Fruit fly (Drosophila melanogaster) whole organism, wandering third instar larva: ENCODE results near the gene atl.

Source experiments
- Abd-B ChIP-seq: fragments of >200 bp; optimal IDR thresholded peaks from 2 replicates; lab custom pipeline; 2017; ENCODE audit warnings: missing biosample characterization, missing genetic modification characterization
- CG32264 ChIP-seq: fragments of 200-800 bp; sonication (Bioruptor generic); optimal IDR thresholded peaks from 2 replicates; lab custom pipeline; 2016; ENCODE audit warnings: missing biosample characterization, missing genetic modification characterization
- CrebA ChIP-seq: fragments of 200-800 bp; sonication (Bioruptor generic); optimal IDR thresholded peaks from 2 replicates; lab custom pipeline; 2016; ENCODE audit warnings: missing biosample characterization, mild to moderate bottlenecking, missing genetic modification characterization, borderline replicate concordance
- Dif ChIP-seq: fragments of 200-275, 200-300 bp; sonication (Bioruptor generic); optimal IDR thresholded peaks from 2 replicates; lab custom pipeline; 2018; ENCODE audit warnings: missing biosample characterization, missing genetic modification characterization; ENCODE audit not compliant: partially characterized antibody
- GATAd ChIP-seq: sonication (Bioruptor generic); optimal IDR thresholded peaks from 2 replicates; lab custom pipeline; 2016; ENCODE audit warnings: missing biosample characterization, missing genetic modification characterization
- HLH106 ChIP-seq: fragments of 200-800 bp; optimal IDR thresholded peaks from 3 replicates; lab custom pipeline; 2019; ENCODE audit warnings: missing biosample characterization, mild to moderate bottlenecking, missing genetic modification characterization, moderate library complexity
- Hr78 ChIP-seq: fragments of >200 bp; optimal IDR thresholded peaks from 2 replicates; lab custom pipeline; 2017; ENCODE audit warnings: missing biosample characterization, missing genetic modification characterization
- Hr83 ChIP-seq: fragments of 200-300 bp; sonication (Bioruptor generic); optimal IDR thresholded peaks from 2 replicates; lab custom pipeline; 2016; ENCODE audit warnings: missing biosample characterization, mild to moderate bottlenecking, missing genetic modification characterization, moderate library complexity; ENCODE audit not compliant: poor library complexity, severe bottlenecking
- Mio ChIP-seq: sonication (Bioruptor generic); optimal IDR thresholded peaks from 2 replicates; lab custom pipeline; 2016; ENCODE audit warnings: missing biosample characterization, missing genetic modification characterization
- Myc ChIP-seq: fragments of >200 bp; optimal IDR thresholded peaks from 2 replicates; lab custom pipeline; 2017
- N ChIP-seq: fragments of >200 bp; optimal IDR thresholded peaks from 2 replicates; lab custom pipeline; 2018; ENCODE audit warnings: missing biosample characterization, missing external identifiers, missing genetic modification characterization
- OdsH ChIP-seq: fragments of 200-800 bp; sonication (Bioruptor generic); optimal IDR thresholded peaks from 2 replicates; lab custom pipeline; 2016; ENCODE audit warnings: missing biosample characterization, mild to moderate bottlenecking, missing genetic modification characterization
- Rel ChIP-seq, 2 experiments: fragments of 200-800 bp; sonication (Bioruptor generic) in 1 of 2; optimal IDR thresholded peaks; 2 replicates in 1 of 2; 3 replicates in 1 of 2; lab custom pipeline; 2016 to 2019; ENCODE audit warnings: mild to moderate bottlenecking in 2 of 2, missing biosample characterization in 2 of 2, missing genetic modification characterization in 2 of 2, moderate library complexity in 1 of 2
- Sp1 ChIP-seq: fragments of 200-800 bp; sonication (Bioruptor generic); optimal IDR thresholded peaks from 3 replicates; lab custom pipeline; 2019; ENCODE audit warnings: missing biosample characterization, mild to moderate bottlenecking, missing genetic modification characterization, moderate library complexity
- Vsx2 ChIP-seq: fragments of 200-300, 225-300 bp; sonication (Bioruptor generic); optimal IDR thresholded peaks from 2 replicates; lab custom pipeline; 2018; ENCODE audit warnings: missing biosample characterization, missing genetic modification characterization; ENCODE audit not compliant: partially characterized antibody
- br ChIP-seq: fragments of 200-800 bp; sonication (Bioruptor generic); optimal IDR thresholded peaks from 2 replicates; lab custom pipeline; 2016; ENCODE audit warnings: missing biosample characterization, missing genetic modification characterization
- dl ChIP-seq, 2 experiments: fragments of 175-275, 200-275 bp in 1 of 2; fragments of 200-275 bp in 1 of 2; sonication (Bioruptor generic); optimal IDR thresholded peaks; lab custom pipeline; 2018; ENCODE audit warnings: mild to moderate bottlenecking in 2 of 2, missing biosample characterization in 2 of 2, missing genetic modification characterization in 2 of 2, moderate library complexity in 2 of 2; ENCODE audit not compliant: partially characterized antibody in 2 of 2, insufficient read depth in 1 of 2
- ey ChIP-seq: fragments of 200-800 bp; sonication (Bioruptor generic); optimal IDR thresholded peaks from 2 replicates; lab custom pipeline; 2016; ENCODE audit warnings: missing biosample characterization, missing genetic modification characterization
- foxo ChIP-seq, 2 experiments: fragments of 200-800 bp; sonication (Bioruptor generic); optimal IDR thresholded peaks; 2 replicates in 1 of 2; 3 replicates in 1 of 2; lab custom pipeline; 2016 to 2017; ENCODE audit warnings: missing biosample characterization in 2 of 2, missing genetic modification characterization in 2 of 2
- fru ChIP-seq: fragments of 200-800 bp; sonication (Bioruptor generic); optimal IDR thresholded peaks from 3 replicates; lab custom pipeline; 2016; ENCODE audit warnings: missing biosample characterization, mild to moderate bottlenecking, missing genetic modification characterization
- h ChIP-seq: fragments of 200-800 bp; sonication (Bioruptor generic); optimal IDR thresholded peaks from 3 replicates; lab custom pipeline; 2016; ENCODE audit warnings: missing biosample characterization, mild to moderate bottlenecking, missing genetic modification characterization
- jim ChIP-seq: fragments of 175-275, 200-325 bp; sonication (Bioruptor generic); optimal IDR thresholded peaks from 2 replicates; lab custom pipeline; 2016; ENCODE audit warnings: missing biosample characterization, mild to moderate bottlenecking, missing genetic modification characterization
- lola ChIP-seq: fragments of >200 bp; optimal IDR thresholded peaks from 2 replicates; lab custom pipeline; 2017; ENCODE audit warnings: missing biosample characterization, missing genetic modification characterization
- psq ChIP-seq: fragments of 200-800 bp; sonication (Bioruptor generic); optimal IDR thresholded peaks from 3 replicates; lab custom pipeline; 2017; ENCODE audit warnings: missing biosample characterization, mild to moderate bottlenecking, missing genetic modification characterization, moderate library complexity
- rgr ChIP-seq: fragments of 200-800 bp; sonication (Bioruptor generic); optimal IDR thresholded peaks from 3 replicates; lab custom pipeline; 2016; ENCODE audit warnings: missing biosample characterization, mild to moderate bottlenecking, missing genetic modification characterization
- sage ChIP-seq: fragments of 200-800 bp; sonication (Bioruptor generic); optimal IDR thresholded peaks from 2 replicates; lab custom pipeline; 2016; ENCODE audit warnings: missing biosample characterization, mild to moderate bottlenecking, missing genetic modification characterization
- sv ChIP-seq: fragments of 200-800 bp; sonication (Bioruptor generic); optimal IDR thresholded peaks from 3 replicates; lab custom pipeline; 2016; ENCODE audit warnings: missing biosample characterization, missing genetic modification characterization
- usp ChIP-seq: fragments of >200 bp; optimal IDR thresholded peaks from 2 replicates; lab custom pipeline; 2017; ENCODE audit warnings: missing biosample characterization, missing genetic modification characterization
- woc ChIP-seq: sonication (Bioruptor generic); optimal IDR thresholded peaks from 2 replicates; lab custom pipeline; 2016; ENCODE audit warnings: missing biosample characterization, mild to moderate bottlenecking, missing genetic modification characterization

The atl gene

DNA sequence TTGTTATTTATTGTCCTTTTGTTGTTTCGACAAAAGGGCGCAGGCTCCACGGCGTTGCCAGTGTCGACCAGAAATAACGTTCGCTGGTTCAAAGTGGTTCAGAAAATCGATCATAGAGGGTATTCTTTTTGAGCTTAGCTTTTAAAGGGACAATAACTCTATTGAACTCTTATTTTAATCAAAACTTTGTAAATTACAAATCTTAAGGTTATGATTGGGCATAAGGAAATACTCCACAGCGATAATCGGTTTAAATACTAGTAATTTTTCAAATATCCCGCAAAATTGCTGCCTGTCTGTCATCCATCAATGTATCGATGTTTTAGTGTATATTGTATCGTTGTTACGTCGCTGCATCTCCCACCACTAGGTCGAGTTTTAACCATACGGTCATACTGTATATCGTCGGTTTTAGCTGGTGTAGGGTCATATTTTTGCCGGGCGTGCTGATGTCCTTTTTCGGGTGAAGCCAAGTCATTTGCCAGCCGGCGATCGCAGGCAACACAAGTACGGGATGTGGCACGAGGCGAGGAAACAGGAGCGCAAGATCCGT lies 29.4 kb downstream of the atl start, which contains the start of the genes CG31125 and CG6695:
TSS of gene CG31125 (minus strand) at position 51 of the 553 bp plus-strand sequence.
TSS of gene CG6695 (plus strand) at position 391 of the 553 bp plus-strand sequence.
- TF ChIP-seq fru (GFP tag; lab: Kevin White, UChicago) = no peak
- no peak for TF ChIP-seq Abd-B (GFP tag; lab: Kevin White, UChicago)
- no peak for TF ChIP-seq GATAd (GFP tag; lab: Kevin White, UChicago)
- TF ChIP-seq foxo (GFP tag; optimal IDR thresholded peaks at IDR 0.05; lab: Kevin White, UChicago) = no peak
- no peak for TF ChIP-seq Myc (lab: Kevin White, UChicago)
- peak; percentile 50 for TF ChIP-seq ey (GFP tag; lab: Kevin White, UChicago)
- TF ChIP-seq Hr78 (GFP tag; lab: Kevin White, UChicago) = no peak
- TF ChIP-seq usp (GFP tag; lab: Kevin White, UChicago) = no peak
- TF ChIP-seq jim (GFP tag; lab: Kevin White, UChicago) = no peak
- peak; percentile 47 for TF ChIP-seq psq (GFP tag; lab: Kevin White, UChicago)
- peak; percentile 75 for TF ChIP-seq Hr83 (GFP tag; lab: Kevin White, UChicago)
- no peak for TF ChIP-seq Dif (GFP tag; lab: Kevin White, UChicago)
- TF ChIP-seq Mio = no peak
- peak; percentile 61 for TF ChIP-seq HLH106 (tag; lab: Kevin White, UChicago)
- no peak for TF ChIP-seq CG32264 (GFP tag; lab: Kevin White, UChicago)
- peak; percentile 58 for TF ChIP-seq sv (GFP tag; lab: Kevin White, UChicago)
- no peak for TF ChIP-seq CrebA (GFP tag; lab: Kevin White, UChicago)
- peak; percentile 40 for TF ChIP-seq OdsH (GFP tag; lab: Kevin White, UChicago)

dm6 chr3R:24659173-24659846 lies 33.8 kb downstream of the atl start, which contains the start of gene CG31126:
TSS of gene CG31126 (plus strand) at chr3R:24659621.
- no peak for TF ChIP-seq lola (GFP tag; lab: Kevin White, UChicago)
- TF ChIP-seq jim (GFP tag; lab: Kevin White, UChicago) = no peak
- TF ChIP-seq ey (GFP tag; lab: Kevin White, UChicago) = no peak
- no peak for TF ChIP-seq br (GFP tag; lab: Kevin White, UChicago)
- no peak for TF ChIP-seq Vsx2 (GFP tag; lab: Kevin White, UChicago)
- TF ChIP-seq Dif (GFP tag; lab: Kevin White, UChicago) = no peak
- TF ChIP-seq N (GFP tag; lab: Kevin White, UChicago) = no peak
- no peak for TF ChIP-seq Rel (GFP tag; optimal IDR thresholded peaks at IDR 0.05; lab: Kevin White, UChicago)
- TF ChIP-seq Rel (tag; optimal IDR thresholded peaks at IDR 0.05; lab: Kevin White, UChicago) = no peak
- no peak for TF ChIP-seq woc (GFP tag; lab: Kevin White, UChicago)
- no peak for TF ChIP-seq sage (GFP tag; lab: Kevin White, UChicago)
- no peak for TF ChIP-seq HLH106 (tag; lab: Kevin White, UChicago)
- TF ChIP-seq CG32264 (GFP tag; lab: Kevin White, UChicago) = no peak
- TF ChIP-seq dl (GFP tag; optimal IDR thresholded peaks at IDR 0.05; lab: Kevin White, UChicago; ENCODE audit: insufficient read depth in 1 of 2, partially characterized antibody in 2 of 2) = no peak

DNA sequence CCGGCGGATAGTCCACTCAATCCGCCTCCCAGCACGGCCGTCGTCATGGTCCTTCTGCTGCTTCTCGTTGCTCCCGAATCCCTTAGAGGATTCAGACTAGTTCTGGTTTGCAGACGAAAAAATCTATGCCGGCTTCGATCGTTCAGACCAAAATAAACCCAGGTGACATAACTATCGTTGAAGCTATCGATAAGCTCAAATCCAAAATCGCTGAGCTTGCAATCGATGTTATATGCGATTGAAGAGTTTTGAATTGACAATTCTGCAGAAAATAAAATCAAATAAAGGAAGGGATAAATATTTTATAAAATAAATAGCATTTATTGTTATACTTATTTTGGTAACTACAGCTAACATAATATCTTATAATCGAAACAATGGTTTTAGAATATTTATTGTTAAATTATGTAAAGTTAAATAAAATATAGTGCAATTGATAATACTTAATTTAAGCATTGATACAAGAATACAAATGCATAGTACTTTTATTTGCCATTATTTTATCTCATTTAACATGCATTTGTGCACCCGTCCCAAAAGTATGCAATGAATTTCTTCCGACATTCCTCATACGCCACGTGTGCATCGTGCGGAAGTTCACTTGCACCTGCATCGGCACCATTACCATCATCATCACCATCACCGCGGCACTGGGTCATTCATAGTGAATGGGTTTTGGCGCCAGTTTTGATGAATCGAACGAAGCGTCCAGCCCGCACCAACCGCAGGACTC lies 36.4 kb downstream of the atl start, which contains the start of gene Ppox:
TSS of gene Ppox (minus strand) at position 173 of the 733 bp plus-strand sequence.
- TF ChIP-seq Sp1 (no peak), Hr83 (GFP tag; lab: Kevin White, UChicago) (peak; percentile 25), fru (GFP tag; lab: Kevin White, UChicago) (no peak), br (GFP tag; lab: Kevin White, UChicago) (no peak), usp (GFP tag; lab: Kevin White, UChicago) (no peak), h (GFP tag; lab: Kevin White, UChicago) (no peak), psq (GFP tag; lab: Kevin White, UChicago) (no peak), Dif (GFP tag; lab: Kevin White, UChicago) (no peak), foxo (GFP tag; optimal IDR thresholded peaks at IDR 0.05; lab: Kevin White, UChicago) (no peak), rgr (GFP tag; lab: Kevin White, UChicago) (no peak), Myc (lab: Kevin White, UChicago) (peak; percentile 10), Mio (no peak), CrebA (GFP tag; lab: Kevin White, UChicago) (no peak), sv (GFP tag; lab: Kevin White, UChicago) (no peak)
